Worm (Caenorhabditis elegans) whole organism, young adult: ENCODE measurements around the gene inf-1.

Experiments used
- F22D6.2 ChIP-seq: sonication (generic microtip); optimal IDR thresholded peaks from 2 replicates; lab custom pipeline; 2016; ENCODE audit warnings: mild to moderate bottlenecking, missing genetic modification characterization, missing compliant biosample characterization
- ama-1 ChIP-seq, 3 experiments: fragments of 150-350 bp in 1 of 3; sonication (generic microtip) in 2 of 3; optimal IDR thresholded peaks; 2 replicates each; lab custom pipeline; 2014 to 2018; ENCODE audit warnings: missing biosample characterization in 2 of 3, missing genetic modification characterization in 2 of 3, missing genetic modification reagents in 2 of 3
- athp-1 ChIP-seq: sonication (generic microtip); optimal IDR thresholded peaks from 2 replicates; lab custom pipeline; 2017; ENCODE audit warnings: mild to moderate bottlenecking, missing genetic modification characterization, missing compliant biosample characterization
- egl-44 ChIP-seq: fragments of 200-800 bp; sonication (Bioruptor generic); IDR thresholded peaks from 2 replicates; pipeline ENCODE4 v1.3.6; 2022; ENCODE audit warnings: missing genetic modification reagents, missing genetic modification characterization, missing compliant biosample characterization
- sdz-38 ChIP-seq: sonication (generic microtip); optimal IDR thresholded peaks from 2 replicates; lab custom pipeline; 2016; ENCODE audit warnings: missing genotype, missing genetic modification characterization, missing compliant biosample characterization
- sea-2 ChIP-seq: fragments of 200-800 bp; sonication (Bioruptor generic); IDR thresholded peaks from 2 replicates; pipeline ENCODE4 v1.3.6; 2022; ENCODE audit warnings: missing genetic modification characterization, missing compliant biosample characterization

DNA sequence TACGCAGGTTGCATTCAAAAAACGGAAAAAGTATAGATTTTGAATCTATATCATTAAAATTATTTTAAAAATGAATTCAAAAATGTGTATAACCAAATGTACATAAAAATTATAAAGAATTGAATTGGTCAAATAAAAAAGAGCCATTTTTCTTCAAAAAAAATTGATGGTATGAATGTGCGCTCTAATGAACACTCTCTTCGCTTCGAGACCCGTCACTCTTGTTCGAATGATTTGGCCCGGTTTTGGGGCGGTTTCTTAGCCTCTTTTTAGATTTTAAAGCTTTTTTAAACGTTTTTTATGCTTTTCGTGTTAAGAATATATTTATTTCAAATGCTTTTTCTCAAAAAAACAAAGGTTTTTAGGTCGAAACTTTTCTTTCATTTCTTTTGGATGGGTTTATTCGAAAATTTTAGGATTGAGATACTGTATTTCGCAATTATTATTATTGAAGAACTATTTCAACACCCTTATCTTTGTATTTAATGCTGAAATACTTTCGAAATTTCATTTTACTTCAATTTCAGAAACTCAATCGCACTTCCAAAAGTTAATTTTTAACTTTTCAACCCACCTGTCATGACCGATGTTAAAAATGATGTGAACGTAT is at the start of gene inf-1:
- TF ChIP-seq egl-44 (no peak), sdz-38 (tag; lab: Kevin White, UChicago) (no peak), athp-1 (tag; lab: Kevin White, UChicago) (no peak), sea-2 (GFP tag; lab: Robert Waterston, UW) (no peak), ama-1 (optimal IDR thresholded peaks at IDR 0.05; lab: Kevin White, UChicago) (no peak), ama-1 (GFP tag; optimal IDR thresholded peaks at IDR 0.05; lab: Kevin White, UChicago) (no peak), F22D6.2 (tag; lab: Kevin White, UChicago) (no peak)
